Worm (Caenorhabditis elegans) whole organism, L1 larva: ENCODE results near the gene cnc-9.
A peak's percentile ranks its signal among the peaks of the same experiment; 100 is the strongest.

ENCODE experiments used
- C16A3.4 ChIP-seq: fragments of 150-350 bp; optimal IDR thresholded peaks from 2 replicates; lab custom pipeline; 2014; ENCODE audit warnings: missing biosample characterization, missing genetic modification characterization
- C34B4.2 ChIP-seq: sonication (generic microtip); optimal IDR thresholded peaks from 2 replicates; lab custom pipeline; 2017; ENCODE audit warnings: mild to moderate bottlenecking, missing genetic modification characterization, missing compliant biosample characterization
- aha-1 ChIP-seq: fragments of 150-350 bp; optimal IDR thresholded peaks from 2 replicates; lab custom pipeline; 2014; ENCODE audit warnings: missing biosample characterization, missing genetic modification characterization
- aly-2 ChIP-seq: fragments of 150-350 bp; optimal IDR thresholded peaks from 2 replicates; lab custom pipeline; 2014; ENCODE audit warnings: missing biosample characterization, missing genetic modification characterization
- ama-1 ChIP-seq: fragments of 150-350 bp; optimal IDR thresholded peaks from 2 replicates; lab custom pipeline; 2014
- blmp-1 ChIP-seq: fragments of 150-350 bp; optimal IDR thresholded peaks from 2 replicates; lab custom pipeline; 2014; ENCODE audit warnings: missing biosample characterization, missing genetic modification characterization
- ceh-8 ChIP-seq: fragments of 200-800 bp; sonication (Bioruptor generic); optimal IDR thresholded peaks from 2 replicates; lab custom pipeline; 2018; ENCODE audit warnings: mild to moderate bottlenecking, missing genetic modification characterization, moderate library complexity, missing compliant biosample characterization
- dpl-1 ChIP-seq, 3 experiments: fragments of 150-350 bp in 2 of 3; sonication (generic microtip) in 1 of 3; optimal IDR thresholded peaks; 2 replicates each; lab custom pipeline; 2014 to 2017; ENCODE audit warnings: missing biosample characterization in 3 of 3, missing genetic modification characterization in 3 of 3, missing genetic modification reagents in 3 of 3
- efl-1 ChIP-seq, 4 experiments: fragments of 150-350 bp; optimal IDR thresholded peaks in 3 of 4; peaks in 1 of 4; 1 replicate in 1 of 4; 2 replicates in 3 of 4; lab custom pipeline; 2014; ENCODE audit warnings: missing biosample characterization in 2 of 4, missing genetic modification characterization in 2 of 4, missing genetic modification reagents in 2 of 4
- efl-3 ChIP-seq: fragments of 200-800 bp; sonication (Bioruptor generic); optimal IDR thresholded peaks from 2 replicates; lab custom pipeline; 2018; ENCODE audit warnings: mild to moderate bottlenecking, missing genetic modification characterization, missing compliant biosample characterization
- egl-27 ChIP-seq, 2 experiments: fragments of 150-350 bp in 1 of 2; sonication (generic microtip); optimal IDR thresholded peaks; 3 replicates each; lab custom pipeline; 2017 to 2018; ENCODE audit warnings: missing biosample characterization in 2 of 2, missing genetic modification characterization in 2 of 2, missing genetic modification reagents in 2 of 2
- elt-2 ChIP-seq: sonication (generic microtip); optimal IDR thresholded peaks from 2 replicates; lab custom pipeline; 2016; ENCODE audit warnings: missing genetic modification characterization, mild to moderate bottlenecking, inconsistent platforms, missing compliant biosample characterization, missing genetic modification reagents
- elt-3 ChIP-seq, 6 experiments: fragments of 150-350 bp in 1 of 6; sonication (generic microtip); optimal IDR thresholded peaks; 2 replicates each; lab custom pipeline; 2017 to 2018; ENCODE audit warnings: missing biosample characterization in 6 of 6, missing genetic modification characterization in 6 of 6, inconsistent platforms in 1 of 6
- fkh-4 ChIP-seq: sonication (generic microtip); optimal IDR thresholded peaks from 2 replicates; lab custom pipeline; 2016; ENCODE audit warnings: missing compliant biosample characterization, missing genetic modification characterization, borderline replicate concordance
- fkh-8 ChIP-seq: sonication (generic microtip); optimal IDR thresholded peaks from 2 replicates; lab custom pipeline; 2016; ENCODE audit warnings: mild to moderate bottlenecking, missing genetic modification characterization, missing compliant biosample characterization
- grh-1 ChIP-seq: fragments of 200-800 bp; sonication (Bioruptor generic); IDR thresholded peaks from 2 replicates; pipeline ENCODE4 v1.3.6; 2022; ENCODE audit warnings: missing genetic modification reagents, missing genetic modification characterization, missing compliant biosample characterization
- isw-1 ChIP-seq: fragments of 200-800 bp; sonication (Bioruptor generic); IDR thresholded peaks from 2 replicates; pipeline ENCODE4 v1.3.6; 2022; ENCODE audit warnings: missing genetic modification characterization, missing compliant biosample characterization
- lin-14 ChIP-seq: fragments of 200-800 bp; sonication (Bioruptor generic); optimal IDR thresholded peaks from 2 replicates; lab custom pipeline; 2018; ENCODE audit warnings: mild to moderate bottlenecking, missing genetic modification characterization, moderate library complexity, missing compliant biosample characterization
- lin-15B ChIP-seq: fragments of 150-350 bp; sonication (generic microtip); optimal IDR thresholded peaks from 3 replicates; lab custom pipeline; 2014; ENCODE audit warnings: missing biosample characterization, missing genetic modification characterization
- lin-35 ChIP-seq, 2 experiments: fragments of 150-350 bp; optimal IDR thresholded peaks; 2 replicates each; lab custom pipeline; 2014; ENCODE audit warnings: missing biosample characterization in 2 of 2, missing genetic modification characterization in 2 of 2, missing genetic modification reagents in 2 of 2
- mab-9 ChIP-seq: fragments of 200-800 bp; sonication (Bioruptor generic); IDR thresholded peaks from 2 replicates; pipeline ENCODE4 v1.3.6; 2022; ENCODE audit warnings: missing genetic modification reagents, missing genetic modification characterization, missing compliant biosample characterization
- mdl-1 ChIP-seq, 2 experiments: fragments of 150-350 bp; optimal IDR thresholded peaks; 2 replicates each; lab custom pipeline; 2014 to 2017; ENCODE audit warnings: missing biosample characterization in 2 of 2, missing genetic modification characterization in 2 of 2, inconsistent platforms in 1 of 2
- mep-1 ChIP-seq: fragments of 150-350 bp; optimal IDR thresholded peaks from 2 replicates; lab custom pipeline; 2014; ENCODE audit warnings: missing biosample characterization, missing genetic modification characterization
- nhr-12 ChIP-seq: sonication (generic microtip); optimal IDR thresholded peaks from 2 replicates; lab custom pipeline; 2017; ENCODE audit warnings: missing biosample characterization, missing genetic modification characterization
- nhr-19 ChIP-seq: fragments of 200-800 bp; sonication (Bioruptor generic); conservative IDR thresholded peaks from 2 replicates; pipeline ENCODE4 v1.3.6; 2022; ENCODE audit warnings: missing genetic modification characterization, missing compliant biosample characterization
- nhr-20 ChIP-seq: sonication (generic microtip); optimal IDR thresholded peaks from 2 replicates; lab custom pipeline; 2016; ENCODE audit warnings: mild to moderate bottlenecking, missing genetic modification characterization, missing compliant biosample characterization
- nhr-47 ChIP-seq: sonication (generic microtip); optimal IDR thresholded peaks from 2 replicates; lab custom pipeline; 2016; ENCODE audit warnings: mild to moderate bottlenecking, missing genetic modification characterization, moderate library complexity, missing compliant biosample characterization
- nhr-71 ChIP-seq: sonication (generic microtip); optimal IDR thresholded peaks from 2 replicates; lab custom pipeline; 2016; ENCODE audit warnings: mild to moderate bottlenecking, missing genetic modification characterization, moderate library complexity, missing compliant biosample characterization
- nhr-76 ChIP-seq: sonication (generic microtip); optimal IDR thresholded peaks from 2 replicates; lab custom pipeline; 2017; ENCODE audit warnings: missing biosample characterization, missing genetic modification characterization
- nhr-77 ChIP-seq: fragments of 150-350 bp; optimal IDR thresholded peaks from 2 replicates; lab custom pipeline; 2014; ENCODE audit warnings: missing biosample characterization, missing genetic modification characterization
- nhr-85 ChIP-seq: sonication (generic microtip); peaks from one replicate; lab custom pipeline; 2016; ENCODE audit warnings: missing genetic modification characterization, inconsistent platforms, missing compliant biosample characterization
- nhr-90 ChIP-seq: sonication (generic microtip); optimal IDR thresholded peaks from 2 replicates; lab custom pipeline; 2016; ENCODE audit warnings: mild to moderate bottlenecking, missing genetic modification characterization, missing compliant biosample characterization; ENCODE audit not compliant: poor library complexity
- pqm-1 ChIP-seq: sonication (generic microtip); optimal IDR thresholded peaks from 3 replicates; lab custom pipeline; 2017; ENCODE audit warnings: missing biosample characterization, missing genetic modification characterization
- skn-1 ChIP-seq: fragments of 150-350 bp; optimal IDR thresholded peaks from 2 replicates; lab custom pipeline; 2014; ENCODE audit warnings: missing biosample characterization, missing genetic modification characterization
- snpc-4 ChIP-seq: fragments of 150-350 bp; optimal IDR thresholded peaks from 2 replicates; lab custom pipeline; 2014; ENCODE audit warnings: missing biosample characterization, missing genetic modification characterization
- snu-23 ChIP-seq: sonication (generic microtip); optimal IDR thresholded peaks from 2 replicates; lab custom pipeline; 2016; ENCODE audit warnings: missing genetic modification characterization, missing compliant biosample characterization
- sup-37 ChIP-seq: fragments of 200-800 bp; sonication (Bioruptor generic); optimal IDR thresholded peaks from 2 replicates; lab custom pipeline; 2018; ENCODE audit warnings: mild to moderate bottlenecking, missing genetic modification characterization, missing compliant biosample characterization
- tbx-2 ChIP-seq: sonication (generic microtip); optimal IDR thresholded peaks from 2 replicates; lab custom pipeline; 2016; ENCODE audit warnings: missing genetic modification characterization, missing compliant biosample characterization
- unc-130 ChIP-seq: fragments of 150-350 bp; optimal IDR thresholded peaks from 2 replicates; lab custom pipeline; 2017; ENCODE audit warnings: missing biosample characterization, missing genetic modification characterization, inconsistent platforms
- unc-86 ChIP-seq: sonication (generic microtip); optimal IDR thresholded peaks from 2 replicates; lab custom pipeline; 2016; ENCODE audit warnings: missing genetic modification characterization, missing compliant biosample characterization
- unc-98 ChIP-seq: fragments of 200-800 bp; sonication (Bioruptor generic); IDR thresholded peaks from 2 replicates; pipeline ENCODE4 v1.3.6; 2022; ENCODE audit warnings: missing genetic modification characterization, missing compliant biosample characterization
- zag-1 ChIP-seq: fragments of 150-350 bp; optimal IDR thresholded peaks from 2 replicates; lab custom pipeline; 2014; ENCODE audit warnings: missing biosample characterization, missing genetic modification characterization
- ztf-11 ChIP-seq, 2 experiments: sonication (generic microtip); optimal IDR thresholded peaks; 2 replicates each; lab custom pipeline; 2016 to 2017; ENCODE audit warnings: missing genetic modification characterization in 2 of 2, missing biosample characterization in 1 of 2, missing compliant biosample characterization in 1 of 2
- ztf-4 ChIP-seq: fragments of 150-350 bp; optimal IDR thresholded peaks from 2 replicates; lab custom pipeline; 2014; ENCODE audit warnings: missing biosample characterization, missing genetic modification characterization

cnc-9 gene

ce11 chrV:7420162-7420561 lies 20.2 kb upstream of the cnc-9 start, which contains the start of gene srxa-4:
Gene srxa-4, plus strand, starts transcription at chrV:7420462.
- TF ChIP-seq pqm-1 (tag; lab: Kevin White, UChicago) (no peak), snu-23 (GFP tag; lab: Kevin White, UChicago) (no peak), unc-86 (tag; lab: Kevin White, UChicago) (no peak), ceh-8 (no peak), fkh-8 (no peak), mdl-1 (tag; optimal IDR thresholded peaks at IDR 0.05; lab: Kevin White, UChicago) (no peak), aha-1 (tag; lab: Kevin White, UChicago) (no peak), aly-2 (tag; lab: Kevin White, UChicago) (no peak), mab-9 (GFP tag; lab: Robert Waterston, UW) (no peak), elt-2 (tag; lab: Kevin White, UChicago) (no peak), skn-1 (tag; lab: Kevin White, UChicago) (no peak), nhr-77 (no peak), ama-1 (lab: Kevin White, UChicago) (no peak), lin-15B (tag; lab: Kevin White, UChicago) (no peak), lin-14 (GFP tag; lab: Kevin White, UChicago) (no peak)

- TF ChIP-seq nhr-12, result no peak
- TF ChIP-seq blmp-1, result peak; percentile 14
- TF ChIP-seq mep-1, result no peak
- no peak for TF ChIP-seq grh-1
- no peak for TF ChIP-seq zag-1
- no peak for TF ChIP-seq nhr-76
- no peak for TF ChIP-seq ztf-11 (tag; optimal IDR thresholded peaks at IDR 0.05; lab: Kevin White, UChicago)
- TF ChIP-seq isw-1 (GFP tag; lab: Robert Waterston, UW), result no peak
- TF ChIP-seq nhr-85 (tag; lab: Kevin White, UChicago), result no peak
- TF ChIP-seq ztf-4 (tag; lab: Kevin White, UChicago), result no peak
- no peak for TF ChIP-seq mdl-1 (tag; optimal IDR thresholded peaks at IDR 0.05; lab: Kevin White, UChicago)
- TF ChIP-seq sup-37 (GFP tag; lab: Kevin White, UChicago), result no peak
- no peak for TF ChIP-seq efl-1 (optimal IDR thresholded peaks at IDR 0.05; lab: Kevin White, UChicago)
- peak in 1 of 2 experiments; percentile 41 for TF ChIP-seq efl-1 (GFP tag; optimal IDR thresholded peaks at IDR 0.05 in 1 of 2; lab: Kevin White, UChicago)
- no peak for TF ChIP-seq lin-14 (GFP tag; lab: Kevin White, UChicago)
- peak in 1 of 6 experiments; percentile 33 for TF ChIP-seq elt-3 (tag; optimal IDR thresholded peaks at IDR 0.05; lab: Kevin White, UChicago)
- TF ChIP-seq lin-15B (tag; lab: Kevin White, UChicago), result no peak
- no peak for TF ChIP-seq snpc-4
Measured at ce11 chrV:7417018-7417716, 17.2 kb upstream of the cnc-9 start, which contains the start of gene srw-67. Gene srw-67, plus strand, starts transcription at chrV:7417660.

- peak in 1 of 2 experiments; percentile 17 for TF ChIP-seq lin-35 (GFP tag; optimal IDR thresholded peaks at IDR 0.05; lab: Kevin White, UChicago)
- no peak for TF ChIP-seq C34B4.2 (tag; lab: Kevin White, UChicago)
Measured at ce11 chrV:7416569-7416968, 16.6 kb upstream of the cnc-9 start.

ce11 chrV:7415780-7416428 lies 15.9 kb upstream of the cnc-9 start, which contains the start of gene F18E3.13:
Gene F18E3.13, plus strand, starts transcription at chrV:7416164.
- no peak for TF ChIP-seq unc-98 (GFP tag; lab: Robert Waterston, UW)
- TF ChIP-seq isw-1 (GFP tag; lab: Robert Waterston, UW), result no peak
- peak; percentile 98 for TF ChIP-seq nhr-85 (tag; lab: Kevin White, UChicago)
- peak; percentile 88 for TF ChIP-seq nhr-71 (tag; lab: Kevin White, UChicago)
- peak in 5 of 6 experiments; percentile 43 to 97 (median 69) for TF ChIP-seq elt-3 (tag; optimal IDR thresholded peaks at IDR 0.05; lab: Kevin White, UChicago)
- TF ChIP-seq nhr-19, result peak; percentile 97
- no peak for TF ChIP-seq egl-27 (tag; optimal IDR thresholded peaks at IDR 0.05; lab: Kevin White, UChicago)
- TF ChIP-seq nhr-90 (tag; lab: Kevin White, UChicago), result peak; percentile 78
- no peak for TF ChIP-seq efl-1 (optimal IDR thresholded peaks at IDR 0.05; lab: Kevin White, UChicago)
- peak in 1 of 2 experiments; percentile 89 for TF ChIP-seq efl-1 (GFP tag; optimal IDR thresholded peaks at IDR 0.05 in 1 of 2; lab: Kevin White, UChicago)
- no peak for TF ChIP-seq unc-86 (tag; lab: Kevin White, UChicago)
- no peak for TF ChIP-seq sup-37 (GFP tag; lab: Kevin White, UChicago)
- peak; percentile 43 for TF ChIP-seq C16A3.4
- TF ChIP-seq fkh-4 (tag; lab: Kevin White, UChicago), result no peak
- peak; percentile 74 for TF ChIP-seq snu-23 (GFP tag; lab: Kevin White, UChicago)
- peak; percentile 34 for TF ChIP-seq nhr-47 (tag; lab: Kevin White, UChicago)
- peak in 1 of 3 experiments; percentile 24 for TF ChIP-seq dpl-1 (GFP tag; optimal IDR thresholded peaks at IDR 0.05; lab: Kevin White, UChicago)
- TF ChIP-seq nhr-20 (tag; lab: Kevin White, UChicago), result peak; percentile 95
- peak; percentile 90 for TF ChIP-seq blmp-1
- TF ChIP-seq mdl-1 (tag; optimal IDR thresholded peaks at IDR 0.05; lab: Kevin White, UChicago), result peak in 1 of 2 experiments; percentile 83
- peak; percentile 70 for TF ChIP-seq tbx-2 (tag; lab: Kevin White, UChicago)
- TF ChIP-seq unc-130, result peak; percentile 32
- no peak for TF ChIP-seq efl-3 (GFP tag; lab: Kevin White, UChicago)
